Worm (Caenorhabditis elegans) whole organism, L1 larva: ENCODE measurements around the gene B0507.1.

ENCODE experiments used
- aly-2 ChIP-seq: fragments of 150-350 bp; optimal IDR thresholded peaks from 2 replicates; lab custom pipeline; 2014; ENCODE audit warnings: missing biosample characterization, missing genetic modification characterization
- ama-1 ChIP-seq: fragments of 150-350 bp; optimal IDR thresholded peaks from 2 replicates; lab custom pipeline; 2014
- ceh-63 ChIP-seq: fragments of 200-800 bp; sonication (Bioruptor generic); optimal IDR thresholded peaks from 2 replicates; lab custom pipeline; 2018; ENCODE audit warnings: mild to moderate bottlenecking, missing genetic modification characterization, missing compliant biosample characterization
- dpl-1 ChIP-seq, 3 experiments: fragments of 150-350 bp in 2 of 3; sonication (generic microtip) in 1 of 3; optimal IDR thresholded peaks; 2 replicates each; lab custom pipeline; 2014 to 2017; ENCODE audit warnings: missing biosample characterization in 3 of 3, missing genetic modification characterization in 3 of 3, missing genetic modification reagents in 3 of 3
- elt-3 ChIP-seq, 6 experiments: fragments of 150-350 bp in 1 of 6; sonication (generic microtip); optimal IDR thresholded peaks; 2 replicates each; lab custom pipeline; 2017 to 2018; ENCODE audit warnings: missing biosample characterization in 6 of 6, missing genetic modification characterization in 6 of 6, inconsistent platforms in 1 of 6
- fkh-10 ChIP-seq: sonication (generic microtip); optimal IDR thresholded peaks from 2 replicates; lab custom pipeline; 2017; ENCODE audit warnings: missing biosample characterization, missing genetic modification reagents, missing genetic modification characterization
- lin-35 ChIP-seq, 2 experiments: fragments of 150-350 bp; optimal IDR thresholded peaks; 2 replicates each; lab custom pipeline; 2014; ENCODE audit warnings: missing biosample characterization in 2 of 2, missing genetic modification characterization in 2 of 2, missing genetic modification reagents in 2 of 2
- nhr-77 ChIP-seq: fragments of 150-350 bp; optimal IDR thresholded peaks from 2 replicates; lab custom pipeline; 2014; ENCODE audit warnings: missing biosample characterization, missing genetic modification characterization
- snpc-4 ChIP-seq: fragments of 150-350 bp; optimal IDR thresholded peaks from 2 replicates; lab custom pipeline; 2014; ENCODE audit warnings: missing biosample characterization, missing genetic modification characterization
- unc-62 ChIP-seq: fragments of 150-350 bp; optimal IDR thresholded peaks from 2 replicates; lab custom pipeline; 2014; ENCODE audit warnings: missing biosample characterization, missing genetic modification reagents, missing genetic modification characterization

DNA sequence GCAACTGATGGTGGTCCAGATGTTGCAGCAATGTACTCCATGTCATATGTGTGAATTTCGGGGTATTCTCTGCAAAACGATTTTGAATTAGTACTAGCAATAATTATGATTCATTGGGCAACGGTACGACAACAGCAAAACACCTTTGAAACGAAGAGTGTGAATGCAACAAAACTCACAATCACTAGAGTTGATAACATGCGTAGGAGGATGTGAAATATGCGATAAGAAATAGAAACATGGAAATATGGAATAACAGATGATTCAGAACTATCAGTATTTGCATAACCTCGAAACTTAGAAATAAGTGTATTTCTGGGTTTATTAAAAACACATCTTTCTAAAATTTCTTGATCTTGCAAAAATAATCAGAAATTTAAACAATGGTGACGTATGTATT is 19.1 kb downstream of the B0507.1 start:
- TF ChIP-seq aly-2 (tag; lab: Kevin White, UChicago) (no peak), fkh-10 (no peak), ceh-63 (GFP tag; lab: Kevin White, UChicago) (no peak), snpc-4 (tag; lab: Kevin White, UChicago) (no peak), elt-3 (tag; optimal IDR thresholded peaks at IDR 0.05; lab: Kevin White, UChicago) (no peak), unc-62 (GFP tag; lab: Kevin White, UChicago) (no peak), ama-1 (lab: Kevin White, UChicago) (no peak), nhr-77 (tag; lab: Kevin White, UChicago) (no peak), lin-35 (GFP tag; optimal IDR thresholded peaks at IDR 0.05; lab: Kevin White, UChicago) (no peak), dpl-1 (GFP tag; optimal IDR thresholded peaks at IDR 0.05; lab: Kevin White, UChicago) (no peak)
